Worm (Caenorhabditis elegans) whole organism, L3 larva: ENCODE results near the gene Y16B4A.2.

Source experiments
- ama-1 ChIP-seq: fragments of 150-350 bp; optimal IDR thresholded peaks from 2 replicates; lab custom pipeline; 2018
- ceh-82 ChIP-seq: fragments of 150-350 bp; optimal IDR thresholded peaks from 2 replicates; lab custom pipeline; 2014; ENCODE audit warnings: missing biosample characterization, missing genetic modification characterization
- lin-15B ChIP-seq: fragments of 150-350 bp; optimal IDR thresholded peaks from 2 replicates; lab custom pipeline; 2014; ENCODE audit warnings: missing biosample characterization, missing genetic modification characterization
- skn-1 ChIP-seq: fragments of 150-350 bp; optimal IDR thresholded peaks from 2 replicates; lab custom pipeline; 2014; ENCODE audit warnings: missing biosample characterization, missing genetic modification characterization
- unc-39 ChIP-seq: sonication (generic microtip); optimal IDR thresholded peaks from 4 replicates; lab custom pipeline; 2017; ENCODE audit warnings: missing biosample characterization, missing genetic modification characterization
- ztf-11 ChIP-seq: fragments of 150-350 bp; optimal IDR thresholded peaks from 2 replicates; lab custom pipeline; 2014; ENCODE audit warnings: missing biosample characterization, missing genetic modification characterization

DNA sequence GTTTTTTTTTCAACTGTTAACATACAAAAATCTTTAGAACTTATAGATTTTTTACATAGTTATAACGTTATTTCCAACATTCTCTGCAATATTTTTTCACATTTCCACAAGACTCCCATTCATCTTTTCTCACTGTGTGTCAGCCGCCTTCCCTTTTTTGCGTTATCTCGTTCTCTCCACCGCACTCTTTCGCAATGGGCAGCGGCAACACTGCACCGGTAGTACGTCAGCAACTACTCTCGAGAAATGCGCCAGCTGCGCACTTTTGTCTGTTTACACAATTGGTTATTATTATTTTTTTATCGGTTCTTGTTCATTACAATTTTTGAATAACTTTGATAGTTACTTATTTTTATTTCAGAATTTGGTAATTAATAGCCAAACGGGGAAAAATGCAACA is 24.7 kb downstream of the Y16B4A.2 start, which contains the start of gene C05G5.2:
- no peak for TF ChIP-seq unc-39 (tag; lab: Kevin White, UChicago)
- TF ChIP-seq ceh-82, result peak; percentile 60
- TF ChIP-seq ztf-11 (tag; lab: Kevin White, UChicago), result no peak
- TF ChIP-seq skn-1 (tag; lab: Kevin White, UChicago), result peak; percentile 77
- peak; percentile 74 for TF ChIP-seq lin-15B (tag; lab: Kevin White, UChicago)
- peak; percentile 33 for TF ChIP-seq ama-1 (lab: Kevin White, UChicago)
